Fruit fly (Drosophila melanogaster) whole organism, embryonic: ENCODE measurements around the gene sac.

Source experiments
- CG1233 ChIP-seq: fragments of 200-800 bp; sonication (Bioruptor generic); optimal IDR thresholded peaks from 4 replicates; lab custom pipeline; 2018; ENCODE audit warnings: missing biosample characterization, mild to moderate bottlenecking, missing genetic modification characterization
- CG12769 ChIP-seq: fragments of 200-800 bp; sonication (Bioruptor generic); optimal IDR thresholded peaks from 2 replicates; lab custom pipeline; 2019; ENCODE audit warnings: missing biosample characterization, mild to moderate bottlenecking, missing genetic modification characterization, moderate library complexity
- CG14050 ChIP-seq: fragments of 200-800 bp; sonication (Bioruptor generic); IDR thresholded peaks from 3 replicates; pipeline ENCODE4 v1.3.6; 2022; ENCODE audit warnings: missing biosample characterization, missing genetic modification characterization
- CG17568 ChIP-seq: fragments of 200-800 bp; sonication (Bioruptor generic); optimal IDR thresholded peaks from 2 replicates; lab custom pipeline; 2018; ENCODE audit warnings: missing biosample characterization, mild to moderate bottlenecking, missing genetic modification characterization, moderate library complexity
- CG4707 ChIP-seq: fragments of 200-800 bp; sonication (Bioruptor generic); optimal IDR thresholded peaks from 2 replicates; lab custom pipeline; 2018; ENCODE audit warnings: missing biosample characterization, mild to moderate bottlenecking, missing genetic modification characterization, moderate library complexity
- CG4730 ChIP-seq: fragments of 200-800 bp; sonication (Bioruptor generic); IDR thresholded peaks from 2 replicates; pipeline ENCODE4 v1.3.6; 2022; ENCODE audit warnings: missing biosample characterization, missing genetic modification characterization
- HmgZ ChIP-seq: fragments of 200-800 bp; sonication (Bioruptor generic); optimal IDR thresholded peaks from 2 replicates; lab custom pipeline; 2018; ENCODE audit warnings: missing biosample characterization, mild to moderate bottlenecking, missing genetic modification characterization
- Hr39 ChIP-seq: fragments of >200 bp; optimal IDR thresholded peaks from 2 replicates; lab custom pipeline; 2017
- MTF-1 ChIP-seq: fragments of 200-800 bp; sonication (Bioruptor generic); optimal IDR thresholded peaks from 2 replicates; lab custom pipeline; 2018; ENCODE audit warnings: missing biosample characterization, mild to moderate bottlenecking, missing genetic modification characterization, borderline replicate concordance
- Opbp ChIP-seq: fragments of 200-800 bp; sonication (Bioruptor generic); IDR thresholded peaks from 3 replicates; pipeline ENCODE4 v1.3.6; 2022; ENCODE audit warnings: missing biosample characterization, missing genetic modification characterization; ENCODE audit not compliant: partially characterized antibody
- TFAM ChIP-seq: fragments of 200-800 bp; sonication (Bioruptor generic); optimal IDR thresholded peaks from 2 replicates; lab custom pipeline; 2017; ENCODE audit warnings: missing biosample characterization, missing genetic modification characterization, inconsistent platforms
- slbo ChIP-seq: fragments of 200-800 bp; sonication (Bioruptor generic); IDR thresholded peaks from 2 replicates; pipeline ENCODE4 v1.3.6; 2022; ENCODE audit warnings: missing biosample characterization, missing genetic modification characterization
- tin ChIP-seq: fragments of 200-800 bp; sonication (Bioruptor generic); optimal IDR thresholded peaks from 3 replicates; lab custom pipeline; 2016; ENCODE audit warnings: missing biosample characterization, missing genetic modification characterization

- TF ChIP-seq slbo (GFP tag; lab: Robert Waterston, UW), result no peak
- no peak for TF ChIP-seq CG1233 (GFP tag; lab: Kevin White, UChicago)
- no peak for TF ChIP-seq tin (GFP tag; lab: Kevin White, UChicago)
- TF ChIP-seq Opbp (GFP tag; lab: Robert Waterston, UW), result no peak
- no peak for TF ChIP-seq Hr39 (lab: Kevin White, UChicago)
- TF ChIP-seq CG4707, result no peak
- TF ChIP-seq CG12769 (tag; lab: Kevin White, UChicago), result no peak
- TF ChIP-seq CG17568, result no peak
- no peak for TF ChIP-seq CG4730 (GFP tag; lab: Robert Waterston, UW)
- TF ChIP-seq CG14050 (GFP tag; lab: Robert Waterston, UW), result no peak
- no peak for TF ChIP-seq HmgZ (tag; lab: Kevin White, UChicago)
- no peak for TF ChIP-seq TFAM
- no peak for TF ChIP-seq MTF-1 (GFP tag; lab: Kevin White, UChicago)
Observed at dm6 chr3R:4446455-4447224, 34.0 kb upstream of the sac start.
